Fruit fly (Drosophila melanogaster): Measurements from ENCODE around the gene ZnT86D.

- TF ChIP-seq Dll (optimal IDR thresholded peaks at IDR 0.05) (no peak), CG8478 (optimal IDR thresholded peaks at IDR 0.05) (no peak), pan (optimal IDR thresholded peaks at IDR 0.05) (no peak), usp (GFP tag; optimal IDR thresholded peaks at IDR 0.05) (no peak), psq (optimal IDR thresholded peaks at IDR 0.05) (no peak), EcR (GFP tag; optimal IDR thresholded peaks at IDR 0.05) (no peak)
Observed at dm6 chr3R:11236041-11236440, 21.7 kb upstream of the ZnT86D start, which contains the start of gene CG31441.
